Fruit fly (Drosophila melanogaster) S2 (cell line): ENCODE data around the gene Nup205.
A peak's percentile ranks its signal among the peaks of the same experiment; 100 is the strongest.

ENCODE experiments used
- CG8478 ChIP-seq: fragments of >200 bp; optimal IDR thresholded peaks from 2 replicates; lab custom pipeline; 2018
- CTCF ChIP-seq, 2 experiments: fragments of >200 bp; optimal IDR thresholded peaks; 2 replicates each; lab custom pipeline; 2018

The Nup205 gene

dm6 chrX:19886515-19886914 is 34.5 kb downstream of the Nup205 start:
- TF ChIP-seq CTCF (optimal IDR thresholded peaks at IDR 0.05; lab: Kevin White, UChicago) (no peak), CG8478 (lab: Kevin White, UChicago) (no peak)

- TF ChIP-seq CTCF (optimal IDR thresholded peaks at IDR 0.05; lab: Kevin White, UChicago) (peak in 1 of 2 experiments; percentile 7), CG8478 (lab: Kevin White, UChicago) (no peak)
These were observed 35.2 kb downstream of the Nup205 start for dm6 chrX:19886936-19887934.

dm6 chrX:19889128-19889756 is 37.2 kb downstream of the Nup205 start:
- TF ChIP-seq CG8478 (lab: Kevin White, UChicago), result no peak
- TF ChIP-seq CTCF (optimal IDR thresholded peaks at IDR 0.05; lab: Kevin White, UChicago), result no peak

- TF ChIP-seq CG8478 (lab: Kevin White, UChicago) (no peak), CTCF (optimal IDR thresholded peaks at IDR 0.05; lab: Kevin White, UChicago) (no peak)
These were observed 38.1 kb downstream of the Nup205 start, which contains the start of gene amn for dm6 chrX:19890010-19890665. amn (minus strand) TSS chrX:19890060.

dm6 chrX:19892070-19892469 is 40.1 kb downstream of the Nup205 start:
- no peak for TF ChIP-seq CG8478 (lab: Kevin White, UChicago)
- TF ChIP-seq CTCF (optimal IDR thresholded peaks at IDR 0.05; lab: Kevin White, UChicago), result no peak

dm6 chrX:19897328-19897990 is 45.4 kb downstream of the Nup205 start:
- TF ChIP-seq CG8478 (lab: Kevin White, UChicago) (no peak), CTCF (optimal IDR thresholded peaks at IDR 0.05; lab: Kevin White, UChicago) (peak; percentile 86 to 91)

dm6 chrX:19897991-19898473 is 46.0 kb downstream of the Nup205 start:
- TF ChIP-seq CTCF (optimal IDR thresholded peaks at IDR 0.05; lab: Kevin White, UChicago) (no peak), CG8478 (lab: Kevin White, UChicago) (no peak)

- no peak for TF ChIP-seq CTCF (optimal IDR thresholded peaks at IDR 0.05; lab: Kevin White, UChicago)
- TF ChIP-seq CG8478 (lab: Kevin White, UChicago), result no peak
These were observed 48.0 kb downstream of the Nup205 start for dm6 chrX:19899978-19900377.
